Fruit fly (Drosophila melanogaster): Measurements from ENCODE around the gene dsb.

Gene dsb

DNA sequence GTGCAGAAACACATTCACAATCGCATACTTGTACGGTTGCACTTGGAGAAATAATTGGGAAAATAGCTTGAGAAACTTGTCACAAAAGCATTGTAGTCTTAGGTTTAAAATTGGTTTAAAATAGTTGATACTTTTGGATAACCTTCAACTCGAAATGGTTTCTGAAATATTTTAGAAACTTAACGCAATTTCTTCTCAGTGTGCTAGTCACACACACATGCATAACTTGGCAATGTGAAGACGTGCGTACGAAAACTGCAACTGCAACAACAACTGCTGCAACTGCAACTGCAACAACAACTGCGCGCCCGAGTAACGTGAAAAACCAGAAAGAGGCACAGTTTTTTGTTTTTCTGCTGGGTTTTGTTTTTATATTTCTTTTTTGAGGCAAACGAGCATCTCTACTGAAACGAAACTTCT lies 23.9 kb downstream of the dsb start (continued):
- TF ChIP-seq HLH54F (GFP tag; optimal IDR thresholded peaks at IDR 0.05) = peak; percentile 42
- peak; percentile 53 for TF ChIP-seq CG17912 (GFP tag; optimal IDR thresholded peaks at IDR 0.05)
- TF ChIP-seq CG8290 (GFP tag; optimal IDR thresholded peaks at IDR 0.05) = peak; percentile 73
- peak in 1 of 2 experiments; percentile 87 for TF ChIP-seq CG8290 (tag; optimal IDR thresholded peaks at IDR 0.05)
- peak; percentile 95 for TF ChIP-seq CG10959 (GFP tag; IDR thresholded peaks at IDR 0.05)
- no peak for TF ChIP-seq hbn (GFP tag; IDR thresholded peaks at IDR 0.05; ENCODE audit: partially characterized antibody)
- TF ChIP-seq chinmo (GFP tag; IDR thresholded peaks at IDR 0.05; ENCODE audit: partially characterized antibody) = no peak
- TF ChIP-seq CG31388 (GFP tag; optimal IDR thresholded peaks at IDR 0.05) = peak; percentile 71
- TF ChIP-seq ci (GFP tag; IDR thresholded peaks at IDR 0.05) = peak; percentile 96
- peak; percentile 29 for TF ChIP-seq BtbVII (GFP tag; optimal IDR thresholded peaks at IDR 0.05)
- TF ChIP-seq CG13894 (tag; optimal IDR thresholded peaks at IDR 0.05) = no peak
- TF ChIP-seq zen2 (GFP tag; IDR thresholded peaks at IDR 0.05; ENCODE audit: partially characterized antibody) = no peak
- TF ChIP-seq CG10979 (tag; optimal IDR thresholded peaks at IDR 0.05) = peak; percentile 91
- peak; percentile 83 for TF ChIP-seq CG17361 (GFP tag; IDR thresholded peaks at IDR 0.05)
- no peak for TF ChIP-seq Dll (GFP tag; IDR thresholded peaks at IDR 0.05; ENCODE audit: partially characterized antibody)
- TF ChIP-seq NC2β (GFP tag; optimal IDR thresholded peaks at IDR 0.05) = peak; percentile 83
- peak; percentile 74 to 92 for TF ChIP-seq eve (GFP tag; optimal IDR thresholded peaks at IDR 0.05)
- peak; percentile 86 for TF ChIP-seq CG1024 (GFP tag; IDR thresholded peaks at IDR 0.05)
- TF ChIP-seq crc (GFP tag; optimal IDR thresholded peaks at IDR 0.05) = peak; percentile 40
- TF ChIP-seq Ada2b (GFP tag; IDR thresholded peaks at IDR 0.05) = peak; percentile 82
- peak; percentile 32 for TF ChIP-seq Kr (GFP tag; optimal IDR thresholded peaks at IDR 0.05)
- TF ChIP-seq CG16815 (GFP tag; optimal IDR thresholded peaks at IDR 0.05) = peak; percentile 79
- peak; percentile 78 for TF ChIP-seq CG8359 (GFP tag; optimal IDR thresholded peaks at IDR 0.05; ENCODE audit: borderline replicate concordance)
- no peak for TF ChIP-seq CG34376 (GFP tag; optimal IDR thresholded peaks at IDR 0.05)
- TF ChIP-seq CG18764 (GFP tag; optimal IDR thresholded peaks at IDR 0.05) = peak; percentile 61
- TF ChIP-seq Tbp (GFP tag; optimal IDR thresholded peaks at IDR 0.05) = no peak
- TF ChIP-seq Scr (GFP tag; IDR thresholded peaks at IDR 0.05; ENCODE audit: partially characterized antibody) = no peak
- peak; percentile 69 for TF ChIP-seq sqz (GFP tag; optimal IDR thresholded peaks at IDR 0.05)
- TF ChIP-seq CG11560 (tag; IDR thresholded peaks at IDR 0.05) = no peak
- TF ChIP-seq CG16779 (GFP tag; IDR thresholded peaks at IDR 0.05) = no peak
- TF ChIP-seq CG7786 (GFP tag; optimal IDR thresholded peaks at IDR 0.05) = peak; percentile 76
- peak; percentile 70 for TF ChIP-seq NfI (GFP tag; optimal IDR thresholded peaks at IDR 0.05)
- TF ChIP-seq Gsc (GFP tag; IDR thresholded peaks at IDR 0.05) = peak; percentile 72
- TF ChIP-seq CG1832 (GFP tag; optimal IDR thresholded peaks at IDR 0.05) = no peak
- TF ChIP-seq lbe (GFP tag; optimal IDR thresholded peaks at IDR 0.05) = peak; percentile 93
- peak; percentile 40 for TF ChIP-seq CG17568 (GFP tag; optimal IDR thresholded peaks at IDR 0.05)
- peak; percentile 49 for TF ChIP-seq CG13296 (GFP tag; optimal IDR thresholded peaks at IDR 0.05)
- no peak for TF ChIP-seq CG9932 (GFP tag; IDR thresholded peaks at IDR 0.05)
- TF ChIP-seq corto (GFP tag; optimal IDR thresholded peaks at IDR 0.05) = peak; percentile 82
- no peak for TF ChIP-seq Bgb (GFP tag; IDR thresholded peaks at IDR 0.05; ENCODE audit: partially characterized antibody)
- TF ChIP-seq ssp (GFP tag; IDR thresholded peaks at IDR 0.05) = peak; percentile 63
- no peak for TF ChIP-seq MBD-R2 (GFP tag; IDR thresholded peaks at IDR 0.05)
- TF ChIP-seq CG17612 (GFP tag; IDR thresholded peaks at IDR 0.05) = no peak; the same call in 1 of the 2 replicates
- peak; percentile 55 for TF ChIP-seq her (GFP tag; optimal IDR thresholded peaks at IDR 0.05)
- TF ChIP-seq bowl (GFP tag; IDR thresholded peaks at IDR 0.05) = peak; percentile 68; the same call in 1 of the 2 replicates
- peak; percentile 88 for TF ChIP-seq ttk (GFP tag; IDR thresholded peaks at IDR 0.05)
- peak; percentile 38 for TF ChIP-seq Ets97D (GFP tag; optimal IDR thresholded peaks at IDR 0.05)
- peak; percentile 44 for TF ChIP-seq slp2 (GFP tag; optimal IDR thresholded peaks at IDR 0.05)
- TF ChIP-seq CG8281 (tag; optimal IDR thresholded peaks at IDR 0.05) = peak; percentile 64
- TF ChIP-seq Blimp-1 (GFP tag; optimal IDR thresholded peaks at IDR 0.05) = peak; percentile 83
- TF ChIP-seq Hr3 (GFP tag; optimal IDR thresholded peaks at IDR 0.05) = peak; percentile 80

Data from whole organism, embryonic.